Worm (Caenorhabditis elegans) whole organism, young adult: Measurements from ENCODE around the gene C27H5.12.

Source experiments
- F57C9.4 ChIP-seq: sonication (generic microtip); optimal IDR thresholded peaks from 2 replicates; lab custom pipeline; 2017; ENCODE audit warnings: mild to moderate bottlenecking, missing genetic modification characterization, missing compliant biosample characterization
- ceh-91 ChIP-seq: fragments of 200-800 bp; sonication (Bioruptor generic); IDR thresholded peaks from 2 replicates; pipeline ENCODE4 v1.3.6; 2022; ENCODE audit warnings: missing genetic modification reagents, missing genetic modification characterization, missing compliant biosample characterization

ce11 chrII:7112780-7113179 lies 48.6 kb downstream of the C27H5.12 start, which contains the start of gene F10E7.6:
- no peak for TF ChIP-seq ceh-91
- TF ChIP-seq F57C9.4 (tag; lab: Kevin White, UChicago) = no peak
